Fruit fly (Drosophila melanogaster): Measurements from ENCODE around the gene caps.

caps gene

dm6 chr3L:13248602-13249001 is 20.1 kb downstream of the caps start, which contains the start of gene CG32119:
Gene CG32119 (minus strand): TSS chr3L:13248702.
- TF ChIP-seq CG3032 (tag; optimal IDR thresholded peaks at IDR 0.05) (no peak), CG15336 (GFP tag; IDR thresholded peaks at IDR 0.05) (no peak), CG10631 (GFP tag; optimal IDR thresholded peaks at IDR 0.05) (no peak), Sox102F (GFP tag; optimal IDR thresholded peaks at IDR 0.05) (no peak), CG31627 (GFP tag; optimal IDR thresholded peaks at IDR 0.05) (no peak), Met (GFP tag; optimal IDR thresholded peaks at IDR 0.05) (no peak), fd59A (GFP tag; optimal IDR thresholded peaks at IDR 0.05) (no peak), svp (GFP tag) (no peak), CG11762 (GFP tag; optimal IDR thresholded peaks at IDR 0.05; ENCODE audit: insufficient read depth) (no peak), CG6854 (GFP tag; optimal IDR thresholded peaks at IDR 0.05) (no peak), Hr39 (GFP tag; optimal IDR thresholded peaks at IDR 0.05) (no peak)

- TF ChIP-seq Eip78C (GFP tag) (no peak), CG8319 (GFP tag; optimal IDR thresholded peaks at IDR 0.05) (no peak), Sox14 (GFP tag; optimal IDR thresholded peaks at IDR 0.05) (no peak), CG16779 (tag; optimal IDR thresholded peaks at IDR 0.05) (no peak), CG6808 (GFP tag; optimal IDR thresholded peaks at IDR 0.05) (no peak), fkh (GFP tag; optimal IDR thresholded peaks at IDR 0.05) (no peak), lz (GFP tag; optimal IDR thresholded peaks at IDR 0.05) (no peak), CG10631 (GFP tag; optimal IDR thresholded peaks at IDR 0.05) (no peak), fd85E (GFP tag; optimal IDR thresholded peaks at IDR 0.05) (no peak), ss (GFP tag; optimal IDR thresholded peaks at IDR 0.05) (no peak), spab (GFP tag; optimal IDR thresholded peaks at IDR 0.05) (no peak), cyc (GFP tag; optimal IDR thresholded peaks at IDR 0.05) (no peak), Hr39 (GFP tag; optimal IDR thresholded peaks at IDR 0.05) (no peak), Sox15 (GFP tag; optimal IDR thresholded peaks at IDR 0.05) (no peak), CG9139 (GFP tag; optimal IDR thresholded peaks at IDR 0.05) (no peak)
These were observed 20.9 kb downstream of the caps start for dm6 chr3L:13249374-13249773.

- no peak for TF ChIP-seq dac (GFP tag; optimal IDR thresholded peaks at IDR 0.05)
- no peak for TF ChIP-seq CG3032 (tag; optimal IDR thresholded peaks at IDR 0.05)
- no peak for TF ChIP-seq lz (GFP tag; optimal IDR thresholded peaks at IDR 0.05)
- no peak for TF ChIP-seq OdsH (GFP tag; optimal IDR thresholded peaks at IDR 0.05)
- no peak for TF ChIP-seq CG10669 (GFP tag; optimal IDR thresholded peaks at IDR 0.05)
- TF ChIP-seq acj6 (GFP tag; optimal IDR thresholded peaks at IDR 0.05), result no peak
These were observed 21.6 kb downstream of the caps start for dm6 chr3L:13250071-13250470.

- TF ChIP-seq Hr38 (GFP tag; optimal IDR thresholded peaks at IDR 0.05) (no peak), CG6163 (GFP tag; IDR thresholded peaks at IDR 0.05) (no peak; the same call in 2 of the 3 replicates), dsx (GFP tag; optimal IDR thresholded peaks at IDR 0.05; ENCODE audit: poor library complexity, severe bottlenecking) (no peak), vri (GFP tag; optimal IDR thresholded peaks at IDR 0.05) (no peak), Sox15 (GFP tag; optimal IDR thresholded peaks at IDR 0.05) (no peak), CG15336 (GFP tag; IDR thresholded peaks at IDR 0.05) (peak; percentile 42; the same call in 1 of the 2 replicates), Hr4 (GFP tag; optimal IDR thresholded peaks at IDR 0.05) (no peak), Eip93F (GFP tag; optimal IDR thresholded peaks at IDR 0.05) (no peak), CG31627 (GFP tag; optimal IDR thresholded peaks at IDR 0.05) (no peak), CG10669 (GFP tag; optimal IDR thresholded peaks at IDR 0.05) (no peak), Sox102F (GFP tag; optimal IDR thresholded peaks at IDR 0.05) (no peak), fd85E (GFP tag; optimal IDR thresholded peaks at IDR 0.05) (no peak), acj6 (GFP tag; optimal IDR thresholded peaks at IDR 0.05) (no peak), CG16779 (tag; optimal IDR thresholded peaks at IDR 0.05) (no peak), pdm3 (GFP tag; optimal IDR thresholded peaks at IDR 0.05) (no peak), cyc (GFP tag; optimal IDR thresholded peaks at IDR 0.05) (no peak), Smox (GFP tag; optimal IDR thresholded peaks at IDR 0.05) (no peak), CG6276 (GFP tag; optimal IDR thresholded peaks at IDR 0.05) (peak; percentile 30), CG6854 (GFP tag; optimal IDR thresholded peaks at IDR 0.05) (no peak), eg (GFP tag; IDR thresholded peaks at IDR 0.05) (peak; percentile 69), OdsH (GFP tag; optimal IDR thresholded peaks at IDR 0.05) (no peak), CG8319 (GFP tag; optimal IDR thresholded peaks at IDR 0.05) (no peak), fkh (GFP tag; optimal IDR thresholded peaks at IDR 0.05) (peak; percentile 5), svp (GFP tag) (no peak), net (GFP tag; optimal IDR thresholded peaks at IDR 0.05) (no peak), achi (GFP tag; optimal IDR thresholded peaks at IDR 0.05) (no peak), Gug (GFP tag; IDR thresholded peaks at IDR 0.05) (no peak), CG8119 (GFP tag; IDR thresholded peaks at IDR 0.05) (peak; percentile 50), fd59A (GFP tag; optimal IDR thresholded peaks at IDR 0.05) (no peak), Eip75B (GFP tag; optimal IDR thresholded peaks at IDR 0.05) (no peak), Lpt (GFP tag; optimal IDR thresholded peaks at IDR 0.05) (peak; percentile 31), Hr39 (GFP tag; optimal IDR thresholded peaks at IDR 0.05) (no peak), ss (GFP tag; optimal IDR thresholded peaks at IDR 0.05) (peak in 1 of 2 experiments; percentile 2), Eip78C (GFP tag) (peak; percentile 3)
These were observed 23.3 kb downstream of the caps start for dm6 chr3L:13251786-13252185.
